Worm (Caenorhabditis elegans) whole organism, late embryonic: Measurements from ENCODE around the gene F14H3.12.

ENCODE experiments used
- C08G9.2 ChIP-seq: sonication (generic microtip); optimal IDR thresholded peaks from 2 replicates; lab custom pipeline; 2016; ENCODE audit warnings: mild to moderate bottlenecking, missing genetic modification characterization, moderate library complexity, missing compliant biosample characterization
- F13H6.1 ChIP-seq: sonication (generic microtip); optimal IDR thresholded peaks from 2 replicates; lab custom pipeline; 2016; ENCODE audit warnings: missing genetic modification characterization, missing compliant biosample characterization
- K02D7.2 ChIP-seq: sonication (generic microtip); optimal IDR thresholded peaks from 2 replicates; lab custom pipeline; 2017; ENCODE audit warnings: mild to moderate bottlenecking, missing genetic modification characterization, missing compliant biosample characterization
- ama-1 ChIP-seq: fragments of 150-350 bp; optimal IDR thresholded peaks from 2 replicates; lab custom pipeline; 2014
- ceh-14 ChIP-seq: sonication (generic microtip); optimal IDR thresholded peaks from 2 replicates; lab custom pipeline; 2016; ENCODE audit warnings: missing genotype, missing genetic modification characterization, missing compliant biosample characterization
- ceh-19 ChIP-seq: fragments of 200-800 bp; sonication (Bioruptor generic); optimal IDR thresholded peaks from 2 replicates; lab custom pipeline; 2018; ENCODE audit warnings: mild to moderate bottlenecking, missing genetic modification characterization, missing compliant biosample characterization
- ceh-2 ChIP-seq: sonication (generic microtip); optimal IDR thresholded peaks from 2 replicates; lab custom pipeline; 2016; ENCODE audit warnings: missing genotype, missing genetic modification characterization, missing compliant biosample characterization
- ceh-24 ChIP-seq: sonication (generic microtip); optimal IDR thresholded peaks from 2 replicates; lab custom pipeline; 2016; ENCODE audit warnings: mild to moderate bottlenecking, missing genetic modification characterization, missing compliant biosample characterization
- ceh-30 ChIP-seq: fragments of 150-350 bp; optimal IDR thresholded peaks from 2 replicates; lab custom pipeline; 2014; ENCODE audit warnings: missing biosample characterization, missing genetic modification characterization
- ceh-48 ChIP-seq: sonication (generic microtip); optimal IDR thresholded peaks from 2 replicates; lab custom pipeline; 2016; ENCODE audit warnings: missing genetic modification characterization, inconsistent platforms, missing compliant biosample characterization
- ceh-6 ChIP-seq: fragments of 200-800 bp; sonication (Bioruptor generic); optimal IDR thresholded peaks from 2 replicates; lab custom pipeline; 2018; ENCODE audit warnings: mild to moderate bottlenecking, missing genetic modification characterization, missing compliant biosample characterization
- dve-1 ChIP-seq: sonication (generic microtip); optimal IDR thresholded peaks from 2 replicates; lab custom pipeline; 2017; ENCODE audit warnings: antibody characterized with exemption, mild to moderate bottlenecking, missing genetic modification characterization, missing compliant biosample characterization
- elt-2 ChIP-seq: sonication (generic microtip); optimal IDR thresholded peaks from 2 replicates; lab custom pipeline; 2016; ENCODE audit warnings: missing genetic modification reagents, missing genetic modification characterization, missing compliant biosample characterization
- elt-4 ChIP-seq: sonication (generic microtip); optimal IDR thresholded peaks from 2 replicates; lab custom pipeline; 2016; ENCODE audit warnings: missing genetic modification characterization, missing compliant biosample characterization
- fax-1 ChIP-seq: sonication (generic microtip); optimal IDR thresholded peaks from 2 replicates; lab custom pipeline; 2016; ENCODE audit warnings: missing genotype, missing genetic modification characterization, missing compliant biosample characterization
- fkh-10 ChIP-seq: fragments of 150-350 bp; optimal IDR thresholded peaks from 2 replicates; lab custom pipeline; 2014; ENCODE audit warnings: missing biosample characterization, missing genetic modification reagents, missing genetic modification characterization
- hlh-15 ChIP-seq: sonication (generic microtip); optimal IDR thresholded peaks from 2 replicates; lab custom pipeline; 2016; ENCODE audit warnings: missing genetic modification characterization, missing compliant biosample characterization
- hlh-6 ChIP-seq: sonication (generic microtip); optimal IDR thresholded peaks from 2 replicates; lab custom pipeline; 2016; ENCODE audit warnings: missing genotype, missing genetic modification characterization, missing compliant biosample characterization
- lin-11 ChIP-seq: fragments of 200-800 bp; sonication (Bioruptor generic); optimal IDR thresholded peaks from 2 replicates; lab custom pipeline; 2018; ENCODE audit warnings: mild to moderate bottlenecking, missing genetic modification characterization, missing compliant biosample characterization
- madf-2 ChIP-seq: sonication (generic microtip); optimal IDR thresholded peaks from 2 replicates; lab custom pipeline; 2017; ENCODE audit warnings: missing genetic modification characterization, missing compliant biosample characterization
- nfya-1 ChIP-seq: sonication (generic microtip); optimal IDR thresholded peaks from 2 replicates; lab custom pipeline; 2017; ENCODE audit warnings: missing genetic modification characterization, mild to moderate bottlenecking, missing compliant biosample characterization, antibody characterized with exemption, moderate library complexity
- nhr-232 ChIP-seq: sonication (generic microtip); optimal IDR thresholded peaks from 2 replicates; lab custom pipeline; 2016; ENCODE audit warnings: missing genetic modification characterization, missing compliant biosample characterization
- npax-4 ChIP-seq: sonication (generic microtip); optimal IDR thresholded peaks from 2 replicates; lab custom pipeline; 2016; ENCODE audit warnings: missing genetic modification characterization, missing compliant biosample characterization
- odd-2 ChIP-seq: sonication (generic microtip); optimal IDR thresholded peaks from 2 replicates; lab custom pipeline; 2017; ENCODE audit warnings: antibody characterized with exemption, mild to moderate bottlenecking, missing genetic modification characterization, missing compliant biosample characterization
- pat-9 ChIP-seq: fragments of 200-800 bp; sonication (Bioruptor generic); optimal IDR thresholded peaks from 2 replicates; lab custom pipeline; 2018; ENCODE audit warnings: mild to moderate bottlenecking, missing genetic modification characterization, moderate library complexity, missing compliant biosample characterization
- pqm-1 ChIP-seq: sonication (generic microtip); optimal IDR thresholded peaks from 2 replicates; lab custom pipeline; 2016; ENCODE audit warnings: missing genetic modification characterization, missing compliant biosample characterization
- pros-1 ChIP-seq: fragments of 150-350 bp; optimal IDR thresholded peaks from 2 replicates; lab custom pipeline; 2014; ENCODE audit warnings: missing biosample characterization, missing genetic modification reagents, missing genetic modification characterization
- rnt-1 ChIP-seq: sonication (generic microtip); optimal IDR thresholded peaks from 2 replicates; lab custom pipeline; 2016; ENCODE audit warnings: missing genetic modification characterization, missing compliant biosample characterization
- sox-2 ChIP-seq: fragments of 200-800 bp; sonication (Bioruptor generic); IDR thresholded peaks from 2 replicates; pipeline ENCODE4 v1.3.6; 2022; ENCODE audit warnings: missing genetic modification reagents, missing genetic modification characterization, missing compliant biosample characterization
- syd-9 ChIP-seq: sonication (generic microtip); optimal IDR thresholded peaks from 2 replicates; lab custom pipeline; 2016; ENCODE audit warnings: mild to moderate bottlenecking, missing genetic modification characterization, moderate library complexity, missing compliant biosample characterization
- unc-42 ChIP-seq: sonication (generic microtip); optimal IDR thresholded peaks from 2 replicates; lab custom pipeline; 2016; ENCODE audit warnings: missing genotype, missing genetic modification characterization, missing compliant biosample characterization
- unc-55 ChIP-seq: sonication (generic microtip); optimal IDR thresholded peaks from 2 replicates; lab custom pipeline; 2017; ENCODE audit warnings: missing biosample characterization, missing genetic modification reagents, missing genetic modification characterization
- unc-86 ChIP-seq: sonication (generic microtip); optimal IDR thresholded peaks from 2 replicates; lab custom pipeline; 2016; ENCODE audit warnings: missing genetic modification characterization, missing compliant biosample characterization

F14H3.12 gene

DNA sequence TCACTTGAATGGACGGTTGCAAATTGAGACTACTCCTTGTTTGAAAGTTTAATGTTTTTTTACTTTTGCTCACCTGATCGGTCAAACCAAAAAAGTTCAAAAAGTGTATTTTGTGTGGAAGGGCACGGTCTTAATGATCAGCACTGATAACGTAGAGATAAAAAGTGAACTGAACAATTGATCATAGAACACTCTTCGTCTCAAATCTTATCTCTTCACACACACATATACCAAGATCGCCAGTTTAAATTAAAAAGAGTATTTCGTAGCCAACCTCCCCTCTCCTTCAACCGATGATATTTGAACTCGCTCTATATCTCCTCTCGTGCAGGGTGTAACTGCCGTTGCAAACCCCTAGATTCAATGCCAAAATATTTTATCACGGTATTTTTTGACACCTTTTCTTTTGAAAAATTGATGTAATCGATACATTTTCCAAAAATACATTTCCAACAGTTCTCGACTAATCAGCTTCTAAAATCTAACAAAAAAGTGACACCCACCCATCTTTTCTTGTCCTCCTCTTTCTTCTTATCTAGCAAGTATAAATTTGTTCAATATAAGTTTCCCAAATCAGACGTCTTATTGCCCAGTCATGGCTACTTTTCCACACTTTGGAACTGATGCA lies 25.1 kb upstream of the F14H3.12 start, which contains the start of gene cth-1:
cth-1 (plus strand) TSS at position 578 of the 628 bp plus-strand sequence.
- TF ChIP-seq pqm-1 (tag; lab: Kevin White, UChicago) (no peak), elt-2 (tag; lab: Kevin White, UChicago) (peak; percentile 55)

DNA sequence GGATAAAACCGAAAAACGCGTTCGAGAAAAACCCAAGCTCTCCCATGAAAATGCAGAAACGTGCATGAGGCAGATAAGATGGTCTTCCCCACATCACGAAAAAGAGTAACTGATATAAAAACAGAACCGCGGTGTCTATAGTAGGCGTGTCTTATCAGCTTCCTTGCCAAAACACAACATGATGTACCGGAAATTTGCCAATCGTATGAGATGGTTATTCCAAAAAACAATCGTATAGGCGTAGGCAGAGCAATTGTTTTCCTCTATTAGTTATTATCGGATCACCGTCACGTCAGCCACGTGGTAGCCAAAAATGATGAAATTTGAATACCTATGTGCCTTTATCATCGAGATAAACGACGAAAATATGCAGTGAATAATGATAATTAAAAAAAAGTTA lies 24.3 kb upstream of the F14H3.12 start, which contains the start of gene str-7:
str-7 (minus strand) TSS at position 101 of the 400 bp plus-strand sequence.
- TF ChIP-seq ceh-30 (tag; lab: Kevin White, UChicago), result no peak
- no peak for TF ChIP-seq unc-55
- no peak for TF ChIP-seq madf-2
- TF ChIP-seq ceh-48 (tag; lab: Kevin White, UChicago), result no peak
- TF ChIP-seq elt-2 (tag; lab: Kevin White, UChicago), result peak; percentile 50

DNA sequence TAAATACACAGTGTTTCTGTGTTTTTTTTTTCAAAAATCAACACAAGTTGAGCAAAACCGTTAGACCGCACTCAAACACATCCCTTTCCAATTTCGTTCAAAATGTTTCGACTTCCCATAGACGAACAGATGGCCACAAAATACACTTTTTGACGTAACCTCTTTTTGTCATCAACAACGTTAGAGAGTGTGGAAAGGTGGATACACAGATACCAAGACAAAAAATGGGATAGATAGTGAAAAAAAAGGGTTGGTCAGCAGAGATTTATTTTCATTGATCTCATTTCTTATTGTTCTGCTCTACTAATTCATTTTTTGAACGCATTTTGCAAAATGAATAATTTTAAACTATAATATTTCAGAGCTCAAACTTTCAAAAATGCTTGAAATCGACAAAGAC lies 19.7 kb upstream of the F14H3.12 start:
- TF ChIP-seq rnt-1 (tag; lab: Kevin White, UChicago) (no peak), elt-2 (tag; lab: Kevin White, UChicago) (no peak), sox-2 (GFP tag; lab: Robert Waterston, UW) (no peak), F13H6.1 (tag; lab: Kevin White, UChicago) (no peak), hlh-6 (no peak)
- TF ChIP-seq, all 69 proteins: peak for 0

DNA sequence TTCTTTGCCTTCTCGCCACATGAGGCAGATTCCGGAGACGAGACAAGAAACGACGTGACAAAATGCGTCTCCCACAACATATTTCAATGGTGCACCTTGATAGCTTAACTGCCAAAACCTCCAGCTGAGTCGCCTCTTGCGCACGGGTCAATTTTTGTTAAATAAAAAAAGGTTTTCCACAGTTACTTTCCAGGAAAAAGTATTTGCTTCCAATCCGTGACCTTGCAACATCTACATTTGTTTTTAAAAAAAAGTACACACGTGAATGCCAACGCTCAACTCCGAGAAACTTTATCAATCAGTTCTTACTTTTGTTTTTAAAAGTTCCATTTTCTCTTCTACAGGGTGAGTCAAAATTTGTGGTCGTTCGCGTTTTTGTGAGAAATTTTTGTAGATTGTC lies 19.2 kb upstream of the F14H3.12 start, which contains the start of gene F22B8.7:
F22B8.7 (plus strand) TSS at position 301 of the 400 bp plus-strand sequence.
- TF ChIP-seq C08G9.2 (tag; lab: Kevin White, UChicago), result no peak
- no peak for TF ChIP-seq nfya-1
- no peak for TF ChIP-seq syd-9
- TF ChIP-seq pros-1 (tag; lab: Kevin White, UChicago), result no peak
- no peak for TF ChIP-seq pqm-1 (tag; lab: Kevin White, UChicago)
- no peak for TF ChIP-seq dve-1
- TF ChIP-seq fax-1 (tag; lab: Kevin White, UChicago), result no peak
- no peak for TF ChIP-seq odd-2 (tag; lab: Kevin White, UChicago)
- TF ChIP-seq ceh-14 (tag; lab: Kevin White, UChicago), result no peak
- no peak for TF ChIP-seq lin-11 (tag; lab: Kevin White, UChicago)
- TF ChIP-seq ceh-48 (tag; lab: Kevin White, UChicago), result no peak
- TF ChIP-seq unc-42 (tag; lab: Kevin White, UChicago), result no peak
- TF ChIP-seq fkh-10 (GFP tag; lab: Kevin White, UChicago), result no peak
- TF ChIP-seq nhr-232 (tag; lab: Kevin White, UChicago), result no peak
- TF ChIP-seq ceh-6 (GFP tag; lab: Kevin White, UChicago), result no peak
- no peak for TF ChIP-seq ceh-24
- no peak for TF ChIP-seq pat-9
- no peak for TF ChIP-seq hlh-15 (tag; lab: Kevin White, UChicago)

DNA sequence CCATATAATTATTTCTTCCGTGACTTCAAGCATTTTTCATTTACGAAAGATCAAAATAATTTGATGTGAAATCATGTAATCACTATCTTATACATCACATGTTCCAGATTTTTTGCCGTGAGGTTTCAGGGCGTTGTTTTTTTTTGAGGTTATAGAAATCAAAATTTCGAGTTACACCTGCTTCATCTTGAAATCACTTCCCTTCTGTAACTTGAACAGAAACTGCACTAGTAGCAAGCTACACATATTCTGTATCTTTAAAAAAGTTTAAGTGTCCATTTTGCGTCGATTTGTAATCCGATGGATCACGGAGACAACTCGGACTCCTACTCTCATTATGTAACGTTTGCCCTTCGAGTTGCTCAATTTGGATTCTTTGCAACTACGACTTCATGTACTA lies 15.6 kb upstream of the F14H3.12 start, which contains the start of gene F22B8.3:
F22B8.3 (plus strand) TSS at position 301 of the 400 bp plus-strand sequence.
- TF ChIP-seq hlh-15 (tag; lab: Kevin White, UChicago) (no peak), unc-86 (no peak), ama-1 (lab: Kevin White, UChicago) (no peak), npax-4 (tag; lab: Kevin White, UChicago) (no peak), sox-2 (GFP tag; lab: Robert Waterston, UW) (no peak), ceh-19 (GFP tag; lab: Kevin White, UChicago) (no peak), K02D7.2 (tag; lab: Kevin White, UChicago) (no peak), ceh-2 (no peak), elt-4 (tag; lab: Kevin White, UChicago) (no peak)
